Worm (Caenorhabditis elegans): ENCODE results near the gene egrh-1.

- TF ChIP-seq ama-1 (optimal IDR thresholded peaks at IDR 0.05) (no peak), dmd-8 (GFP tag; IDR thresholded peaks at IDR 0.05) (no peak), nhr-237 (tag; optimal IDR thresholded peaks at IDR 0.05) (no peak), hlh-30 (tag; optimal IDR thresholded peaks at IDR 0.05; ENCODE audit: insufficient read depth) (no peak), unc-62 (GFP tag; optimal IDR thresholded peaks at IDR 0.05 in 1 of 2) (no peak), unc-62 (tag; optimal IDR thresholded peaks at IDR 0.05) (no peak), daf-16 (GFP tag; optimal IDR thresholded peaks at IDR 0.05) (no peak), daf-16 (tag; optimal IDR thresholded peaks at IDR 0.05) (no peak), mxl-3 (GFP tag; optimal IDR thresholded peaks at IDR 0.05) (no peak), lin-15B (tag; optimal IDR thresholded peaks at IDR 0.05) (no peak)
Observed at ce11 chrX:14894845-14895244, 49.1 kb downstream of the egrh-1 start, which contains the start of gene nac-1.
